Fruit fly (Drosophila melanogaster): Measurements from ENCODE around the gene ush.

- no peak for TF ChIP-seq EcR (GFP tag; optimal IDR thresholded peaks at IDR 0.05)
- no peak for TF ChIP-seq usp (GFP tag; optimal IDR thresholded peaks at IDR 0.05)
- no peak for TF ChIP-seq CG8478 (optimal IDR thresholded peaks at IDR 0.05)
- TF ChIP-seq pan (optimal IDR thresholded peaks at IDR 0.05) = peak; percentile 40
- no peak for TF ChIP-seq psq (optimal IDR thresholded peaks at IDR 0.05)
- TF ChIP-seq Dll (optimal IDR thresholded peaks at IDR 0.05) = no peak
Measured at dm6 chr2L:427338-428234, 48.4 kb upstream of the ush start.
